Fruit fly (Drosophila melanogaster) whole organism, embryonic: Measurements from ENCODE around the gene CG33268.

Source experiments
- Aef1 ChIP-seq: fragments of 200-800 bp; sonication (Bioruptor generic); IDR thresholded peaks from 3 replicates; pipeline ENCODE4 v1.3.6; 2022; ENCODE audit warnings: missing biosample characterization, missing genetic modification characterization
- Atf6 ChIP-seq: fragments of 200-800 bp; sonication (Bioruptor generic); IDR thresholded peaks from 2 replicates; pipeline ENCODE4 v1.3.6; 2022; ENCODE audit warnings: missing biosample characterization, missing genetic modification characterization
- BtbVII ChIP-seq: fragments of 200-800 bp; sonication (Bioruptor generic); optimal IDR thresholded peaks from 3 replicates; lab custom pipeline; 2017; ENCODE audit warnings: missing biosample characterization, mild to moderate bottlenecking, missing genetic modification characterization
- CG12219 ChIP-seq: fragments of 200-800 bp; sonication (Bioruptor generic); optimal IDR thresholded peaks from 3 replicates; lab custom pipeline; 2018; ENCODE audit warnings: missing biosample characterization, mild to moderate bottlenecking, missing genetic modification characterization
- CG13287 ChIP-seq: fragments of 200-800 bp; sonication (Bioruptor generic); IDR thresholded peaks from 2 replicates; pipeline ENCODE4 v1.3.6; 2022; ENCODE audit warnings: missing biosample characterization, missing genetic modification characterization; ENCODE audit not compliant: partially characterized antibody
- CG13894 ChIP-seq: fragments of 200-800 bp; sonication (Bioruptor generic); optimal IDR thresholded peaks from 3 replicates; lab custom pipeline; 2018; ENCODE audit warnings: missing biosample characterization, mild to moderate bottlenecking, missing genetic modification characterization, moderate library complexity
- CG14667 ChIP-seq: fragments of 200-800 bp; sonication (Bioruptor generic); IDR thresholded peaks from 2 replicates; pipeline ENCODE4 v1.3.6; 2022; ENCODE audit warnings: missing biosample characterization, missing genetic modification characterization
- CG15514 ChIP-seq: fragments of 200-800 bp; sonication (Bioruptor generic); optimal IDR thresholded peaks from 3 replicates; lab custom pipeline; 2017; ENCODE audit warnings: missing biosample characterization, missing genetic modification characterization, mild to moderate bottlenecking, moderate library complexity, missing genetic modification reagents
- CG15696 ChIP-seq: fragments of 200-800 bp; sonication (Bioruptor generic); optimal IDR thresholded peaks from 2 replicates; lab custom pipeline; 2019; ENCODE audit warnings: missing biosample characterization, mild to moderate bottlenecking, missing genetic modification characterization, moderate library complexity
- CG18262 ChIP-seq: fragments of 200-800 bp; optimal IDR thresholded peaks from 3 replicates; lab custom pipeline; 2019; ENCODE audit warnings: missing biosample characterization, mild to moderate bottlenecking, missing genetic modification characterization, moderate library complexity
- CG30431 ChIP-seq: fragments of 200-800 bp; sonication (Bioruptor generic); optimal IDR thresholded peaks from 2 replicates; lab custom pipeline; 2017; ENCODE audit warnings: missing biosample characterization, missing genetic modification characterization
- CG32767 ChIP-seq: fragments of 200-800 bp; sonication (Bioruptor generic); IDR thresholded peaks from 2 replicates; pipeline ENCODE4 v1.3.6; 2022; ENCODE audit warnings: missing biosample characterization, missing genetic modification characterization
- CG34376 ChIP-seq: fragments of 200-800 bp; sonication (Bioruptor generic); optimal IDR thresholded peaks from 2 replicates; lab custom pipeline; 2018; ENCODE audit warnings: missing biosample characterization, mild to moderate bottlenecking, missing genetic modification characterization
- CG4424 ChIP-seq: fragments of 200-800 bp; sonication (Bioruptor generic); optimal IDR thresholded peaks from 3 replicates; lab custom pipeline; 2016; ENCODE audit warnings: missing biosample characterization, missing genetic modification characterization
- CG6175 ChIP-seq: fragments of 200-800 bp; sonication (Bioruptor generic); IDR thresholded peaks from 3 replicates; pipeline ENCODE4 v1.3.6; 2022; ENCODE audit warnings: missing biosample characterization, missing genetic modification characterization
- CG6689 ChIP-seq: fragments of 200-800 bp; sonication (Bioruptor generic); IDR thresholded peaks from 2 replicates; pipeline ENCODE4 v1.3.6; 2022; ENCODE audit warnings: missing biosample characterization, missing genetic modification characterization
- CG6765 ChIP-seq: fragments of 200-800 bp; sonication (Bioruptor generic); optimal IDR thresholded peaks from 3 replicates; lab custom pipeline; 2017; ENCODE audit warnings: missing biosample characterization, mild to moderate bottlenecking, missing genetic modification characterization
- CG7372 ChIP-seq: fragments of 200-800 bp; sonication (Bioruptor generic); IDR thresholded peaks from 2 replicates; pipeline ENCODE4 v1.3.6; 2022; ENCODE audit warnings: missing biosample characterization, missing genetic modification characterization
- CG8089 ChIP-seq: fragments of 200-800 bp; sonication (Bioruptor generic); optimal IDR thresholded peaks from 3 replicates; lab custom pipeline; 2016; ENCODE audit warnings: missing biosample characterization, missing genetic modification characterization
- D ChIP-seq, 2 experiments: fragments of 200-800 bp in 1 of 2; fragments of >200 bp in 1 of 2; sonication (Bioruptor generic) in 1 of 2; optimal IDR thresholded peaks; 2 replicates in 1 of 2; 3 replicates in 1 of 2; lab custom pipeline; 2017; ENCODE audit warnings: mild to moderate bottlenecking in 1 of 2, missing biosample characterization in 1 of 2, missing genetic modification characterization in 1 of 2, missing genetic modification reagents in 1 of 2
- E2f1 ChIP-seq: fragments of 200-800 bp; sonication (Bioruptor generic); IDR thresholded peaks from 2 replicates; pipeline ENCODE4 v1.3.6; 2022; ENCODE audit warnings: missing biosample characterization, missing genetic modification characterization
- Fer1 ChIP-seq: fragments of 200-800 bp; sonication (Bioruptor generic); optimal IDR thresholded peaks from 2 replicates; lab custom pipeline; 2017; ENCODE audit warnings: missing biosample characterization, mild to moderate bottlenecking, missing genetic modification characterization
- GATAe ChIP-seq: fragments of 200-800 bp; sonication (Bioruptor generic); conservative IDR thresholded peaks from 2 replicates; pipeline ENCODE4 v1.3.6; 2022; ENCODE audit warnings: missing biosample characterization, missing genetic modification characterization
- HmgZ ChIP-seq: fragments of 200-800 bp; sonication (Bioruptor generic); optimal IDR thresholded peaks from 2 replicates; lab custom pipeline; 2018; ENCODE audit warnings: missing biosample characterization, mild to moderate bottlenecking, missing genetic modification characterization
- Hmx ChIP-seq: fragments of 200-800 bp; sonication (Bioruptor generic); optimal IDR thresholded peaks from 2 replicates; lab custom pipeline; 2016; ENCODE audit warnings: missing biosample characterization, missing genetic modification characterization
- Hr51 ChIP-seq, 2 experiments: fragments of 200-800 bp; sonication (Bioruptor generic); optimal IDR thresholded peaks; 2 replicates in 1 of 2; 3 replicates in 1 of 2; lab custom pipeline; 2016 to 2018; ENCODE audit warnings: missing biosample characterization in 2 of 2, missing genetic modification characterization in 2 of 2, mild to moderate bottlenecking in 1 of 2, moderate library complexity in 1 of 2
- Jarid2 ChIP-seq: fragments of 200-800 bp; sonication (Bioruptor generic); optimal IDR thresholded peaks from 3 replicates; lab custom pipeline; 2017; ENCODE audit warnings: mild to moderate bottlenecking, missing biosample characterization, missing genetic modification reagents, missing genetic modification characterization
- Lim3 ChIP-seq: fragments of 200-800 bp; sonication (Bioruptor generic); IDR thresholded peaks from 2 replicates; pipeline ENCODE4 v1.3.6; 2022; ENCODE audit warnings: missing biosample characterization, missing genetic modification characterization
- NK7.1 ChIP-seq: fragments of 200-800 bp; sonication (Bioruptor generic); optimal IDR thresholded peaks from 3 replicates; lab custom pipeline; 2016; ENCODE audit warnings: missing biosample characterization, missing genetic modification characterization
- Pdp1 ChIP-seq, 2 experiments: fragments of 200-800 bp; sonication (Bioruptor generic); optimal IDR thresholded peaks; 3 replicates each; lab custom pipeline; 2016; ENCODE audit warnings: missing biosample characterization in 2 of 2, missing genetic modification characterization in 2 of 2, mild to moderate bottlenecking in 1 of 2, moderate library complexity in 1 of 2
- Tbp ChIP-seq: fragments of >200 bp; optimal IDR thresholded peaks from 2 replicates; lab custom pipeline; 2018; ENCODE audit warnings: missing biosample characterization, missing genetic modification characterization
- abd-A ChIP-seq: fragments of 200-800 bp; sonication (Bioruptor generic); optimal IDR thresholded peaks from 3 replicates; lab custom pipeline; 2019; ENCODE audit warnings: missing biosample characterization, mild to moderate bottlenecking, missing genetic modification characterization, moderate library complexity
- bbx ChIP-seq: fragments of 200-800 bp; sonication (Bioruptor generic); IDR thresholded peaks from 2 replicates; pipeline ENCODE4 v1.3.6; 2022; ENCODE audit warnings: missing biosample characterization, missing genetic modification characterization; ENCODE audit not compliant: partially characterized antibody
- br ChIP-seq: fragments of >200 bp; optimal IDR thresholded peaks from 2 replicates; lab custom pipeline; 2017
- cg ChIP-seq: fragments of 200-800 bp; sonication (Bioruptor generic); optimal IDR thresholded peaks from 3 replicates; lab custom pipeline; 2019; ENCODE audit warnings: missing biosample characterization, mild to moderate bottlenecking, missing genetic modification characterization, moderate library complexity
- chm ChIP-seq: fragments of 200-800 bp; sonication (Bioruptor generic); IDR thresholded peaks from 2 replicates; pipeline ENCODE4 v1.3.6; 2022; ENCODE audit warnings: missing biosample characterization, missing genetic modification characterization
- crol ChIP-seq: fragments of 200-800 bp; sonication (Bioruptor generic); IDR thresholded peaks from 2 replicates; pipeline ENCODE4 v1.3.6; 2022; ENCODE audit warnings: missing biosample characterization, missing genetic modification characterization
- en ChIP-seq: fragments of 200-800 bp; sonication (Bioruptor generic); optimal IDR thresholded peaks from 2 replicates; lab custom pipeline; 2016; ENCODE audit warnings: missing biosample characterization, missing genetic modification characterization
- grau ChIP-seq: fragments of 200-800 bp; optimal IDR thresholded peaks from 3 replicates; lab custom pipeline; 2019; ENCODE audit warnings: missing biosample characterization, mild to moderate bottlenecking, missing genetic modification characterization, moderate library complexity
- inv ChIP-seq: fragments of 200-800 bp; sonication (Bioruptor generic); IDR thresholded peaks from 2 replicates; pipeline ENCODE4 v1.3.6; 2022; ENCODE audit warnings: missing biosample characterization, missing genetic modification characterization; ENCODE audit not compliant: partially characterized antibody
- kni ChIP-seq: fragments of 200-800 bp; sonication (Bioruptor generic); optimal IDR thresholded peaks from 3 replicates; lab custom pipeline; 2017; ENCODE audit warnings: mild to moderate bottlenecking, missing biosample characterization, missing genetic modification reagents, missing genetic modification characterization
- lbe ChIP-seq: fragments of 200-800 bp; sonication (Bioruptor generic); optimal IDR thresholded peaks from 2 replicates; lab custom pipeline; 2016; ENCODE audit warnings: missing biosample characterization, mild to moderate bottlenecking, missing genetic modification characterization
- luna ChIP-seq: fragments of 200-800 bp; sonication (Bioruptor generic); optimal IDR thresholded peaks from 2 replicates; lab custom pipeline; 2016; ENCODE audit warnings: missing biosample characterization, missing genetic modification characterization
- mirr ChIP-seq: fragments of 200-800 bp; sonication (Bioruptor generic); optimal IDR thresholded peaks from 3 replicates; lab custom pipeline; 2018; ENCODE audit warnings: missing biosample characterization, mild to moderate bottlenecking, missing genetic modification characterization
- rib ChIP-seq: fragments of 200-800 bp; sonication (Bioruptor generic); IDR thresholded peaks from 2 replicates; pipeline ENCODE4 v1.3.6; 2022; ENCODE audit warnings: missing biosample characterization, missing genetic modification characterization
- sisA ChIP-seq: fragments of 200-800 bp; sonication (Bioruptor generic); IDR thresholded peaks from 2 replicates; pipeline ENCODE4 v1.3.6; 2022; ENCODE audit warnings: missing biosample characterization, missing genetic modification characterization

The CG33268 gene

dm6 chr3L:11554338-11554737 lies 36.7 kb downstream of the CG33268 start (continued):
- TF ChIP-seq abd-A (no peak), en (GFP tag; lab: Kevin White, UChicago) (peak; percentile 2), D (optimal IDR thresholded peaks at IDR 0.05; lab: Kevin White, UChicago) (no peak), D (GFP tag; optimal IDR thresholded peaks at IDR 0.05; lab: Kevin White, UChicago) (peak; percentile 89)

dm6 chr3L:11553672-11554068 lies 37.4 kb downstream of the CG33268 start:
- TF ChIP-seq CG4424 (peak; percentile 98), Fer1 (GFP tag; lab: Kevin White, UChicago) (no peak)

- TF ChIP-seq CG6175 (GFP tag; lab: Robert Waterston, UW) (peak; percentile 97), CG18262 (tag; lab: Kevin White, UChicago) (peak; percentile 36), CG34376 (GFP tag; lab: Kevin White, UChicago) (peak; percentile 78), Atf6 (GFP tag; lab: Robert Waterston, UW) (0 out of 2 replicates have a peak, but pooled peaks have one; percentile 48), CG6765 (GFP tag; lab: Kevin White, UChicago) (peak; percentile 48), crol (peak; percentile 46), Pdp1 (GFP tag; optimal IDR thresholded peaks at IDR 0.05; lab: Kevin White, UChicago) (no peak), rib (peak; percentile 82), Aef1 (GFP tag; lab: Robert Waterston, UW) (peak; percentile 70), Hr51 (GFP tag; optimal IDR thresholded peaks at IDR 0.05; lab: Kevin White, UChicago) (peak in 1 of 2 experiments; percentile 53), br (lab: Kevin White, UChicago) (no peak), grau (peak; percentile 18), CG6689 (GFP tag; lab: Robert Waterston, UW) (0 out of 2 replicates have a peak, but pooled peaks have one; percentile 34), HmgZ (tag; lab: Kevin White, UChicago) (peak; percentile 86), inv (GFP tag; lab: Robert Waterston, UW) (peak; percentile 23; the same call in 1 of the 2 replicates), NK7.1 (GFP tag; lab: Kevin White, UChicago) (no peak), bbx (peak; percentile 52; the same call in 1 of the 2 replicates), CG13894 (peak; percentile 69), CG13287 (GFP tag; lab: Robert Waterston, UW) (peak; percentile 80), CG7372 (GFP tag; lab: Robert Waterston, UW) (no peak), chm (GFP tag; lab: Robert Waterston, UW) (peak; percentile 77), Hmx (GFP tag; lab: Kevin White, UChicago) (no peak), cg (GFP tag; lab: Kevin White, UChicago) (peak; percentile 100), kni (peak; percentile 97), luna (GFP tag; lab: Kevin White, UChicago) (no peak), E2f1 (GFP tag; lab: Robert Waterston, UW) (no peak; the same call in 1 of the 2 replicates), CG8089 (GFP tag; lab: Kevin White, UChicago) (peak; percentile 4), CG15514 (GFP tag; lab: Kevin White, UChicago) (peak; percentile 15), Lim3 (GFP tag; lab: Robert Waterston, UW) (no peak), Tbp (GFP tag; lab: Kevin White, UChicago) (peak; percentile 18), CG14667 (GFP tag; lab: Robert Waterston, UW) (no peak), sisA (GFP tag; lab: Robert Waterston, UW) (no peak), CG12219 (GFP tag; lab: Kevin White, UChicago) (peak; percentile 47), GATAe (GFP tag; lab: Robert Waterston, UW) (no peak), BtbVII (peak; percentile 59), CG30431 (GFP tag; lab: Kevin White, UChicago) (no peak), mirr (peak; percentile 59), Jarid2 (peak; percentile 96), CG15696 (tag; lab: Kevin White, UChicago) (no peak), lbe (peak; percentile 94), CG32767 (GFP tag; lab: Robert Waterston, UW) (peak; percentile 32; the same call in 1 of the 2 replicates)
Measured at dm6 chr3L:11552996-11553671, 37.9 kb downstream of the CG33268 start.
